Worm (Caenorhabditis elegans): ENCODE data around the gene adal-1.
A peak's percentile ranks its signal among the peaks of the same experiment; 100 is the strongest.

adal-1 gene

DNA sequence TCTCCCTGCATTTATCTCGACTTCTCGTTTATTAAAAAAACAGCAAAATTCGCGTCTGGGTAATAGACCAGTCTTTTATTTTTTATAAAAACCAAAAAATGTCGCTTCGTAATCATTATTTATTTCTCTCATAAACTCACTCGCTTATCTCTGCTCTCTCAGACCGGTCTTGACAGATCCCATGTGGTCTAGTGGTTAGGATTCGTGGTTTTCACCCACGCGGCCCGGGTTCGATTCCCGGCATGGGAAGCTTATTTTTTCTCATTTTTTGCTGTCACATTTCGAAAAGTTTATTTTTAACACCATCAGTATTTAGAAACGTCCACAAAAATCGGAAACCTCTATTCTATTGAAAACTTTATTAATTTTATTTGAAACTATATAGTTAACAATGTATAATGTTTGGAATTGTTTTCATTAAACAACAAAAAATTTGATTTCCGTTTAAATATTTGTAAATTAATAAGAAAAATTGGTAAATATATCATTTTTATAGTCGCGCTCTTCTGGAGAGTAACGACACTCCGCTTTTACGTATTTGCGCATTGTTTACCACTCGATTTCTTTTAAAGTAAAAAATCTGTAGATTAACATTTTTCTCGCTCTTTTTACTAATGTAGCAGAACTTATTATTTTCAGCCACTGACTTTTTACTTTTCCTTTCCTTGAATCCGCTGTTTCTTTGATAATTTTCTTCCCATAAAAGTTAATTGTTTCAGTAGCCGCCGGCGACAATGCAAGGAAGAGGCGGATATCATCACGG lies 4.8 kb upstream of the adal-1 start, which contains the start of gene hrpl-1 (continued):
- TF ChIP-seq zfh-2 (GFP tag; conservative IDR thresholded peaks at IDR 0.05) (no peak), K11D2.4 (GFP tag; IDR thresholded peaks at IDR 0.05) (no peak), ceh-91 (GFP tag; IDR thresholded peaks at IDR 0.05) (no peak), D2030.7 (GFP tag; IDR thresholded peaks at IDR 0.05) (no peak), hsf-1 (GFP tag; IDR thresholded peaks at IDR 0.05) (no peak), madf-8 (GFP tag; conservative IDR thresholded peaks at IDR 0.05) (no peak), tlf-1 (GFP tag; optimal IDR thresholded peaks at IDR 0.05) (no peak), ztf-6 (GFP tag; IDR thresholded peaks at IDR 0.05) (no peak), rcor-1 (GFP tag; IDR thresholded peaks at IDR 0.05) (no peak), mel-28 (tag; optimal IDR thresholded peaks at IDR 0.05; ENCODE audit: borderline replicate concordance) (no peak), ceh-58 (GFP tag; IDR thresholded peaks at IDR 0.05) (no peak), nfyb-1 (GFP tag; IDR thresholded peaks at IDR 0.05) (no peak), ekl-4 (GFP tag; IDR thresholded peaks at IDR 0.05) (no peak), F57A8.1 (GFP tag; optimal IDR thresholded peaks at IDR 0.05) (no peak), Y79H2A.3 (GFP tag; conservative IDR thresholded peaks at IDR 0.05) (no peak), akir-1 (GFP tag; optimal IDR thresholded peaks at IDR 0.05) (no peak), ceh-27 (GFP tag; optimal IDR thresholded peaks at IDR 0.05) (no peak), pbrm-1 (GFP tag; IDR thresholded peaks at IDR 0.05) (0 out of 2 replicates have a peak, but pooled peaks have one; percentile 27), ceh-100 (GFP tag; IDR thresholded peaks at IDR 0.05) (no peak), nfya-2 (GFP tag; IDR thresholded peaks at IDR 0.05) (no peak), bed-1 (GFP tag; IDR thresholded peaks at IDR 0.05) (no peak), die-1 (tag; optimal IDR thresholded peaks at IDR 0.05) (peak; percentile 74), rpc-1 (optimal IDR thresholded peaks at IDR 0.05) (peak; percentile 57), rpc-1 (tag; optimal IDR thresholded peaks at IDR 0.05) (peak; percentile 76), lin-40 (tag; optimal IDR thresholded peaks at IDR 0.05) (no peak), C06A6.2 (GFP tag; conservative IDR thresholded peaks at IDR 0.05) (no peak), B0035.1 (tag; optimal IDR thresholded peaks at IDR 0.05) (no peak), Y67H2A.10 (GFP tag; conservative IDR thresholded peaks at IDR 0.05) (no peak), attf-3 (GFP tag; conservative IDR thresholded peaks at IDR 0.05) (0 out of 2 replicates have a peak, but pooled peaks have one; percentile 48), nfya-1 (tag; optimal IDR thresholded peaks at IDR 0.05; ENCODE audit: borderline replicate concordance, insufficient read depth) (no peak), hmg-1.2 (GFP tag; IDR thresholded peaks at IDR 0.05) (peak; percentile 29; the same call in 1 of the 2 replicates), xnd-1 (tag; optimal IDR thresholded peaks at IDR 0.05) (no peak), lag-1 (GFP tag; IDR thresholded peaks at IDR 0.05) (no peak), ceh-79 (tag; optimal IDR thresholded peaks at IDR 0.05) (no peak), ztf-28 (GFP tag; IDR thresholded peaks at IDR 0.05) (no peak), nhr-90 (tag; optimal IDR thresholded peaks at IDR 0.05) (peak; percentile 20), F49E8.2 (tag; optimal IDR thresholded peaks at IDR 0.05; ENCODE audit: insufficient read depth) (no peak), let-607 (tag; optimal IDR thresholded peaks at IDR 0.05) (no peak), lsy-27 (tag; optimal IDR thresholded peaks at IDR 0.05; ENCODE audit: borderline replicate concordance, insufficient read depth) (no peak), fkh-3 (tag; optimal IDR thresholded peaks at IDR 0.05) (no peak), sdz-38 (tag; optimal IDR thresholded peaks at IDR 0.05) (no peak), mcd-1 (GFP tag; IDR thresholded peaks at IDR 0.05) (no peak), T07F8.4 (tag; optimal IDR thresholded peaks at IDR 0.05) (no peak), him-1 (tag; optimal IDR thresholded peaks at IDR 0.05) (peak; percentile 15), egl-18 (GFP tag; IDR thresholded peaks at IDR 0.05) (no peak), tbx-9 (tag; optimal IDR thresholded peaks at IDR 0.05; ENCODE audit: borderline replicate concordance) (no peak), madf-3 (GFP tag; IDR thresholded peaks at IDR 0.05) (no peak)
